Fruit fly (Drosophila melanogaster): ENCODE measurements around the gene Rala.

Rala gene

dm6 chrX:3686469-3687410 lies 32.7 kb downstream of the Rala start (continued):
- TF ChIP-seq CG1603 (tag; optimal IDR thresholded peaks at IDR 0.05) (peak; percentile 91), CG11504 (tag; optimal IDR thresholded peaks at IDR 0.05) (peak; percentile 96), C15 (GFP tag; IDR thresholded peaks at IDR 0.05) (no peak), amos (GFP tag; IDR thresholded peaks at IDR 0.05; ENCODE audit: partially characterized antibody) (no peak), pb (GFP tag; optimal IDR thresholded peaks at IDR 0.05) (peak; percentile 55), Sry-β (GFP tag; optimal IDR thresholded peaks at IDR 0.05) (no peak), Spps (tag; optimal IDR thresholded peaks at IDR 0.05) (peak; percentile 59), NFAT (GFP tag; IDR thresholded peaks at IDR 0.05) (no peak), CkIIα-i1 (GFP tag; IDR thresholded peaks at IDR 0.05) (no peak), eyg (GFP tag; optimal IDR thresholded peaks at IDR 0.05) (no peak), wor (GFP tag; IDR thresholded peaks at IDR 0.05) (peak; percentile 65), CG10274 (GFP tag; optimal IDR thresholded peaks at IDR 0.05) (no peak), CG6254 (GFP tag; optimal IDR thresholded peaks at IDR 0.05) (peak; percentile 68), CG8944 (GFP tag; optimal IDR thresholded peaks at IDR 0.05) (peak; percentile 43), Rfx (GFP tag; IDR thresholded peaks at IDR 0.05) (peak; percentile 20; the same call in 1 of the 2 replicates), mld (GFP tag; IDR thresholded peaks at IDR 0.05; ENCODE audit: partially characterized antibody) (no peak), Tbp (GFP tag; optimal IDR thresholded peaks at IDR 0.05) (no peak), mam (GFP tag; optimal IDR thresholded peaks at IDR 0.05) (peak; percentile 12), CG6791 (GFP tag; IDR thresholded peaks at IDR 0.05; ENCODE audit: partially characterized antibody) (no peak), otp (GFP tag; IDR thresholded peaks at IDR 0.05) (peak; percentile 70; the same call in 1 of the 3 replicates), nom (GFP tag; optimal IDR thresholded peaks at IDR 0.05) (peak; percentile 88), chif (GFP tag; optimal IDR thresholded peaks at IDR 0.05) (peak; percentile 54 to 76), croc (GFP tag; conservative IDR thresholded peaks at IDR 0.05) (peak; percentile 70), NfI (GFP tag; optimal IDR thresholded peaks at IDR 0.05) (peak; percentile 16), CG15479 (GFP tag; optimal IDR thresholded peaks at IDR 0.05) (no peak), Trl (optimal IDR thresholded peaks at IDR 0.05) (peak; percentile 44 to 62), Trl (GFP tag; optimal IDR thresholded peaks at IDR 0.05) (peak; percentile 39), Eip74EF (GFP tag; optimal IDR thresholded peaks at IDR 0.05) (peak in 1 of 2 experiments; percentile 38), CG8359 (GFP tag; optimal IDR thresholded peaks at IDR 0.05; ENCODE audit: borderline replicate concordance) (peak; percentile 39), CG13296 (GFP tag; optimal IDR thresholded peaks at IDR 0.05) (peak; percentile 35), odd (GFP tag; optimal IDR thresholded peaks at IDR 0.05) (no peak), CG3847 (GFP tag; IDR thresholded peaks at IDR 0.05) (peak; percentile 30; the same call in 1 of the 2 replicates)

dm6 chrX:3685534-3685922 lies 33.9 kb downstream of the Rala start:
- TF ChIP-seq CG1832 (GFP tag; optimal IDR thresholded peaks at IDR 0.05) (no peak), sr (GFP tag; IDR thresholded peaks at IDR 0.05) (0 out of 3 replicates have a peak, but pooled peaks have one; percentile 26), Adf1 (GFP tag; IDR thresholded peaks at IDR 0.05) (peak; percentile 9; the same call in 1 of the 2 replicates), MBD-R2 (GFP tag; IDR thresholded peaks at IDR 0.05) (no peak), wdn (GFP tag; IDR thresholded peaks at IDR 0.05) (no peak), CG3163 (GFP tag; optimal IDR thresholded peaks at IDR 0.05) (peak; percentile 71), cg (GFP tag; optimal IDR thresholded peaks at IDR 0.05) (peak; percentile 2), HHEX (GFP tag; optimal IDR thresholded peaks at IDR 0.05) (no peak), CG17385 (GFP tag; optimal IDR thresholded peaks at IDR 0.05) (peak; percentile 57), rib (GFP tag; IDR thresholded peaks at IDR 0.05) (no peak), chinmo (GFP tag; IDR thresholded peaks at IDR 0.05; ENCODE audit: partially characterized antibody) (0 out of 4 replicates have a peak, but pooled peaks have one; percentile 43), Dad (GFP tag; optimal IDR thresholded peaks at IDR 0.05) (no peak), Trl (optimal IDR thresholded peaks at IDR 0.05) (peak; percentile 23 to 39), Trl (GFP tag; optimal IDR thresholded peaks at IDR 0.05) (no peak), CG31441 (GFP tag; IDR thresholded peaks at IDR 0.05) (no peak), CG30403 (GFP tag; optimal IDR thresholded peaks at IDR 0.05) (no peak), Six4 (GFP tag; optimal IDR thresholded peaks at IDR 0.05) (no peak), nom (GFP tag; optimal IDR thresholded peaks at IDR 0.05) (peak; percentile 39), dimm (GFP tag; IDR thresholded peaks at IDR 0.05) (no peak), CG11696 (GFP tag; IDR thresholded peaks at IDR 0.05) (no peak)
